Worm (Caenorhabditis elegans): ENCODE data around the gene F22F4.9.

DNA sequence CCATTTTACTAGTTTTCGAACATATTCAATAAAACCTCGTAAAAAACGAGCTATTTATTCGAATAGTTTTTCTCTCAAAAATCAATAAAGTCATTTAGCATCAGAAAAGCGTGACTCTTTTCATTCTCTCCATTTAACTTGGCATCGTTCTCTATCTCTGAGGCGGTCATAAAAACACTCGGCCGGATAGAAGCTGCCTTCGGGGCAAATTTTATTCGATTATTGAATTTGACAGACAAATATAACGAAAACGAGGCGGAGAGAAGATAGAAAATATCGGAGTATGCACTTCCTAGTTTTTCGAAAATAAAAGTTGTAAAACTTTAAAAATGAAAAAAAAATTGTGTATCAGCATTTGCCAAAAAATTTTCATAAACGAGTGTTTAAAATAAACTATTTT is 24.1 kb downstream of the F22F4.9 start:
- TF ChIP-seq ama-1 (optimal IDR thresholded peaks at IDR 0.05) (no peak), sox-2 (GFP tag; IDR thresholded peaks at IDR 0.05) (no peak), K02D7.2 (tag; optimal IDR thresholded peaks at IDR 0.05) (no peak), F13H6.1 (tag; optimal IDR thresholded peaks at IDR 0.05) (no peak), C08G9.2 (tag; optimal IDR thresholded peaks at IDR 0.05) (no peak)

All from whole organism, late embryonic.